Fruit fly (Drosophila melanogaster) whole organism, embryonic: ENCODE measurements around the gene smg.

Source experiments
- Bgb ChIP-seq: fragments of 200-800 bp; sonication (Bioruptor generic); IDR thresholded peaks from 2 replicates; pipeline ENCODE4 v1.3.6; 2022; ENCODE audit warnings: missing biosample characterization, missing genetic modification characterization; ENCODE audit not compliant: partially characterized antibody
- Blimp-1 ChIP-seq: fragments of 200-800 bp; sonication (Bioruptor generic); optimal IDR thresholded peaks from 3 replicates; lab custom pipeline; 2018; ENCODE audit warnings: missing biosample characterization, missing genetic modification characterization, mild to moderate bottlenecking, moderate library complexity, missing genetic modification reagents
- CG10274 ChIP-seq: fragments of 200-800 bp; sonication (Bioruptor generic); optimal IDR thresholded peaks from 3 replicates; lab custom pipeline; 2017; ENCODE audit warnings: missing biosample characterization, mild to moderate bottlenecking, missing genetic modification characterization
- CG10321 ChIP-seq: fragments of 200-800 bp; sonication (Bioruptor generic); IDR thresholded peaks from 2 replicates; pipeline ENCODE4 v1.3.6; 2022; ENCODE audit warnings: missing biosample characterization, missing genetic modification characterization
- CG10366 ChIP-seq: fragments of 200-800 bp; sonication (Bioruptor generic); IDR thresholded peaks from 2 replicates; pipeline ENCODE4 v1.3.6; 2022; ENCODE audit warnings: missing biosample characterization, missing genetic modification characterization
- CG10654 ChIP-seq: fragments of 200-800 bp; sonication (Bioruptor generic); optimal IDR thresholded peaks from 2 replicates; lab custom pipeline; 2016; ENCODE audit warnings: missing biosample characterization, missing genetic modification characterization
- CG17186 ChIP-seq: fragments of 200-800 bp; sonication (Bioruptor generic); optimal IDR thresholded peaks from 3 replicates; lab custom pipeline; 2017; ENCODE audit warnings: missing biosample characterization, missing genetic modification reagents, missing genetic modification characterization
- CG17359 ChIP-seq: fragments of 200-800 bp; sonication (Bioruptor generic); optimal IDR thresholded peaks from 3 replicates; lab custom pipeline; 2018; ENCODE audit warnings: missing biosample characterization, mild to moderate bottlenecking, missing genetic modification characterization, moderate library complexity
- CG17612 ChIP-seq: fragments of 200-800 bp; sonication (Bioruptor generic); IDR thresholded peaks from 2 replicates; pipeline ENCODE4 v1.3.6; 2022; ENCODE audit warnings: missing biosample characterization, missing genetic modification characterization
- CG2199 ChIP-seq: fragments of 200-800 bp; sonication (Bioruptor generic); IDR thresholded peaks from 3 replicates; pipeline ENCODE4 v1.3.6; 2022; ENCODE audit warnings: missing biosample characterization, missing genetic modification characterization
- CG2678 ChIP-seq: fragments of 200-800 bp; sonication (Bioruptor generic); optimal IDR thresholded peaks from 3 replicates; lab custom pipeline; 2019; ENCODE audit warnings: missing biosample characterization, mild to moderate bottlenecking, missing genetic modification characterization, moderate library complexity
- CG3163 ChIP-seq: fragments of 200-800 bp; sonication (Bioruptor generic); optimal IDR thresholded peaks from 3 replicates; lab custom pipeline; 2016; ENCODE audit warnings: missing biosample characterization, missing genetic modification characterization
- CG32772 ChIP-seq: fragments of 200-800 bp; sonication (Bioruptor generic); IDR thresholded peaks from 2 replicates; pipeline ENCODE4 v1.3.6; 2022; ENCODE audit warnings: missing biosample characterization, missing genetic modification characterization
- CG6765 ChIP-seq: fragments of 200-800 bp; sonication (Bioruptor generic); optimal IDR thresholded peaks from 3 replicates; lab custom pipeline; 2017; ENCODE audit warnings: missing biosample characterization, mild to moderate bottlenecking, missing genetic modification characterization
- CG6791 ChIP-seq: fragments of 200-800 bp; sonication (Bioruptor generic); IDR thresholded peaks from 3 replicates; pipeline ENCODE4 v1.3.6; 2022; ENCODE audit warnings: missing biosample characterization, missing genetic modification characterization; ENCODE audit not compliant: partially characterized antibody
- CG6854 ChIP-seq: fragments of 200-800 bp; sonication (Bioruptor generic); optimal IDR thresholded peaks from 3 replicates; lab custom pipeline; 2017; ENCODE audit warnings: missing biosample characterization, mild to moderate bottlenecking, missing genetic modification characterization
- CG7745 ChIP-seq: fragments of 200-800 bp; sonication (Bioruptor generic); optimal IDR thresholded peaks from 2 replicates; lab custom pipeline; 2018; ENCODE audit warnings: missing biosample characterization, mild to moderate bottlenecking, missing genetic modification characterization, moderate library complexity
- CG9437 ChIP-seq: fragments of 200-800 bp; sonication (Bioruptor generic); optimal IDR thresholded peaks from 2 replicates; lab custom pipeline; 2018; ENCODE audit warnings: missing biosample characterization, mild to moderate bottlenecking, missing genetic modification characterization
- CTCF ChIP-seq: fragments of 200-800 bp; sonication (Bioruptor generic); optimal IDR thresholded peaks from 2 replicates; lab custom pipeline; 2017; ENCODE audit warnings: missing biosample characterization, mild to moderate bottlenecking, missing genetic modification characterization, moderate library complexity
- Dbx ChIP-seq: fragments of 200-800 bp; sonication (Bioruptor generic); IDR thresholded peaks from 3 replicates; pipeline ENCODE4 v1.3.6; 2022; ENCODE audit warnings: missing biosample characterization, missing genetic modification characterization
- Dip2 ChIP-seq: fragments of 200-800 bp; sonication (Bioruptor generic); IDR thresholded peaks from 2 replicates; pipeline ENCODE4 v1.3.6; 2022; ENCODE audit warnings: missing biosample characterization, missing genetic modification characterization
- Doc3 ChIP-seq: fragments of 200-800 bp; sonication (Bioruptor generic); IDR thresholded peaks from 3 replicates; pipeline ENCODE4 v1.3.6; 2022; ENCODE audit warnings: missing biosample characterization, missing genetic modification characterization; ENCODE audit not compliant: partially characterized antibody
- ERR ChIP-seq: fragments of 200-800 bp; sonication (Bioruptor generic); optimal IDR thresholded peaks from 2 replicates; lab custom pipeline; 2016; ENCODE audit warnings: missing biosample characterization, missing genetic modification characterization
- Hey ChIP-seq: fragments of 200-800 bp; sonication (Bioruptor generic); optimal IDR thresholded peaks from 3 replicates; lab custom pipeline; 2018; ENCODE audit warnings: missing biosample characterization, mild to moderate bottlenecking, missing genetic modification characterization
- HmgD ChIP-seq: fragments of 200-800 bp; sonication (Bioruptor generic); optimal IDR thresholded peaks from 3 replicates; lab custom pipeline; 2016; ENCODE audit warnings: missing biosample characterization, missing genetic modification characterization
- Hmx ChIP-seq: fragments of 200-800 bp; sonication (Bioruptor generic); optimal IDR thresholded peaks from 2 replicates; lab custom pipeline; 2016; ENCODE audit warnings: missing biosample characterization, missing genetic modification characterization
- Hr51 ChIP-seq, 2 experiments: fragments of 200-800 bp; sonication (Bioruptor generic); optimal IDR thresholded peaks; 2 replicates in 1 of 2; 3 replicates in 1 of 2; lab custom pipeline; 2016 to 2018; ENCODE audit warnings: missing biosample characterization in 2 of 2, missing genetic modification characterization in 2 of 2, mild to moderate bottlenecking in 1 of 2, moderate library complexity in 1 of 2
- Neu2 ChIP-seq: fragments of 200-800 bp; sonication (Bioruptor generic); optimal IDR thresholded peaks from 3 replicates; lab custom pipeline; 2016; ENCODE audit warnings: missing biosample characterization, missing genetic modification characterization, borderline replicate concordance
- Sox102F ChIP-seq: fragments of 200-800 bp; sonication (Bioruptor generic); optimal IDR thresholded peaks from 2 replicates; lab custom pipeline; 2018; ENCODE audit warnings: missing biosample characterization, mild to moderate bottlenecking, missing genetic modification characterization, moderate library complexity
- da ChIP-seq: fragments of 200-800 bp; sonication (Bioruptor generic); optimal IDR thresholded peaks from 2 replicates; lab custom pipeline; 2016; ENCODE audit warnings: missing biosample characterization, missing genetic modification characterization
- eve ChIP-seq, 2 experiments: fragments of >200 bp; optimal IDR thresholded peaks; 2 replicates each; lab custom pipeline; 2017; ENCODE audit warnings: missing biosample characterization in 2 of 2, missing genetic modification characterization in 2 of 2
- gce ChIP-seq: fragments of 200-800 bp; sonication (Bioruptor generic); IDR thresholded peaks from 3 replicates; pipeline ENCODE4 v1.3.6; 2022; ENCODE audit warnings: missing biosample characterization, missing genetic modification characterization
- grau ChIP-seq: fragments of 200-800 bp; optimal IDR thresholded peaks from 3 replicates; lab custom pipeline; 2019; ENCODE audit warnings: missing biosample characterization, mild to moderate bottlenecking, missing genetic modification characterization, moderate library complexity
- gro ChIP-seq: fragments of 200-800 bp; sonication (Bioruptor generic); optimal IDR thresholded peaks from 2 replicates; lab custom pipeline; 2016; ENCODE audit warnings: missing biosample characterization, missing genetic modification characterization
- h ChIP-seq: fragments of >200 bp; optimal IDR thresholded peaks from 2 replicates; lab custom pipeline; 2017
- ham ChIP-seq: fragments of 200-800 bp; sonication (Bioruptor generic); IDR thresholded peaks from 2 replicates; pipeline ENCODE4 v1.3.6; 2022; ENCODE audit warnings: missing biosample characterization, missing genetic modification characterization
- hb ChIP-seq: fragments of 200-800 bp; sonication (Bioruptor generic); IDR thresholded peaks from 3 replicates; pipeline ENCODE4 v1.3.6; 2022; ENCODE audit warnings: missing biosample characterization, missing genetic modification characterization; ENCODE audit not compliant: partially characterized antibody
- lbe ChIP-seq: fragments of 200-800 bp; sonication (Bioruptor generic); optimal IDR thresholded peaks from 2 replicates; lab custom pipeline; 2016; ENCODE audit warnings: missing biosample characterization, mild to moderate bottlenecking, missing genetic modification characterization
- luna ChIP-seq: fragments of 200-800 bp; sonication (Bioruptor generic); optimal IDR thresholded peaks from 2 replicates; lab custom pipeline; 2016; ENCODE audit warnings: missing biosample characterization, missing genetic modification characterization
- mam ChIP-seq: fragments of 200-800 bp; sonication (Bioruptor generic); optimal IDR thresholded peaks from 3 replicates; lab custom pipeline; 2016; ENCODE audit warnings: missing biosample characterization, missing genetic modification characterization
- mld ChIP-seq: fragments of 200-800 bp; sonication (Bioruptor generic); IDR thresholded peaks from 3 replicates; pipeline ENCODE4 v1.3.6; 2022; ENCODE audit warnings: missing biosample characterization, missing genetic modification characterization; ENCODE audit not compliant: partially characterized antibody
- nom ChIP-seq: fragments of 200-800 bp; sonication (Bioruptor generic); optimal IDR thresholded peaks from 2 replicates; lab custom pipeline; 2017; ENCODE audit warnings: missing biosample characterization, missing genetic modification characterization, mild to moderate bottlenecking, moderate library complexity, missing genetic modification reagents
- oc ChIP-seq: fragments of 200-800 bp; sonication (Bioruptor generic); optimal IDR thresholded peaks from 2 replicates; lab custom pipeline; 2018; ENCODE audit warnings: missing biosample characterization, mild to moderate bottlenecking, missing genetic modification characterization, moderate library complexity
- odd ChIP-seq: fragments of 200-800 bp; sonication (Bioruptor generic); optimal IDR thresholded peaks from 2 replicates; lab custom pipeline; 2017; ENCODE audit warnings: missing biosample characterization, mild to moderate bottlenecking, missing genetic modification characterization
- pho ChIP-seq: fragments of 200-800 bp; sonication (Bioruptor generic); optimal IDR thresholded peaks from 2 replicates; lab custom pipeline; 2016; ENCODE audit warnings: missing biosample characterization, missing genetic modification characterization
- pum ChIP-seq: fragments of 200-800 bp; sonication (Bioruptor generic); optimal IDR thresholded peaks from 2 replicates; lab custom pipeline; 2016; ENCODE audit warnings: missing biosample characterization, missing genetic modification characterization
- scrt ChIP-seq: fragments of 200-800 bp; sonication (Bioruptor generic); optimal IDR thresholded peaks from 2 replicates; lab custom pipeline; 2018; ENCODE audit warnings: missing biosample characterization, mild to moderate bottlenecking, missing genetic modification characterization, moderate library complexity
- tio ChIP-seq: fragments of 200-800 bp; sonication (Bioruptor generic); optimal IDR thresholded peaks from 2 replicates; lab custom pipeline; 2017; ENCODE audit warnings: missing biosample characterization, missing genetic modification characterization, inconsistent platforms
- tll ChIP-seq, 2 experiments: fragments of 200-800 bp in 1 of 2; fragments of >200 bp in 1 of 2; sonication (Bioruptor generic) in 1 of 2; optimal IDR thresholded peaks; 2 replicates each; lab custom pipeline; 2017 to 2019; ENCODE audit warnings: missing biosample characterization in 2 of 2, missing genetic modification characterization in 2 of 2, mild to moderate bottlenecking in 1 of 2, moderate library complexity in 1 of 2
- trh ChIP-seq: fragments of 200-800 bp; sonication (Bioruptor generic); optimal IDR thresholded peaks from 2 replicates; lab custom pipeline; 2016; ENCODE audit warnings: missing biosample characterization, missing genetic modification characterization
- tup ChIP-seq: fragments of 200-800 bp; sonication (Bioruptor generic); optimal IDR thresholded peaks from 2 replicates; lab custom pipeline; 2016; ENCODE audit warnings: missing biosample characterization, mild to moderate bottlenecking, missing genetic modification characterization, moderate library complexity
- yki ChIP-seq: fragments of >200 bp; optimal IDR thresholded peaks from 3 replicates; lab custom pipeline; 2018

Gene smg

DNA sequence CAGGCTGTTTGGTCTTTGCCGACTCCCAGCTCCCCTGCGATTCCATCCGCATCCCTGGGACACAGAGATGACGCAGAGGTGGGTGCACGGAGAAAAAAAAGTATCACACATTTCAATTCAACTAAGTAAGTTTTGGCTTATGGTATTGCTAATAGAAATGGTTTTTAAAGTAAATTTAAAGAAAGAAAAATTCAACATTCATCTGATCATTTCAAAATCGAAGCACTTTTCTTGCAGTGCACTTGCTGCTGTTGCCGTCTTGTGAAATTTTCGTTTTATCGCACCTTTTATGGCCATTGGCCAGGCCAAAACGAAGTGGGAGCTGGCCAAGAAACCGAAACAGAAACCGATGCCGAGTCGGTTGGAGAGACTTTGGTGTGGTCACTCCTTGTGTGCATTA is 47.5 kb upstream of the smg start (continued):
- peak in 1 of 2 experiments; percentile 33 for TF ChIP-seq tll (GFP tag; optimal IDR thresholded peaks at IDR 0.05; lab: Kevin White, UChicago)
- TF ChIP-seq oc (tag; lab: Kevin White, UChicago), result no peak
- no peak for TF ChIP-seq Hey (tag; lab: Kevin White, UChicago)
- no peak; the same call in 1 of the 2 replicates for TF ChIP-seq CG10321
- peak; percentile 18 for TF ChIP-seq CG6765
- TF ChIP-seq Hmx (GFP tag; lab: Kevin White, UChicago), result no peak
- no peak for TF ChIP-seq nom (GFP tag; lab: Kevin White, UChicago)
- TF ChIP-seq CG10274, result peak; percentile 68
- TF ChIP-seq CG17612 (GFP tag; lab: Robert Waterston, UW), result no peak
- TF ChIP-seq tup (GFP tag; lab: Kevin White, UChicago), result no peak
- TF ChIP-seq CG2199 (GFP tag; lab: Robert Waterston, UW), result peak; percentile 67; the same call in 1 of the 3 replicates
- TF ChIP-seq CG6791, result no peak
- TF ChIP-seq Sox102F (GFP tag; lab: Kevin White, UChicago), result peak; percentile 55
- no peak for TF ChIP-seq HmgD
- TF ChIP-seq ERR (GFP tag; lab: Kevin White, UChicago), result no peak
- no peak for TF ChIP-seq CTCF (GFP tag; lab: Kevin White, UChicago)
- peak; percentile 10 for TF ChIP-seq CG9437 (GFP tag; lab: Kevin White, UChicago)
- peak; percentile 77 for TF ChIP-seq Blimp-1 (GFP tag; lab: Kevin White, UChicago)
- no peak for TF ChIP-seq tio
- TF ChIP-seq CG2678, result peak; percentile 74
- TF ChIP-seq CG7745 (tag; lab: Kevin White, UChicago), result no peak
- no peak for TF ChIP-seq Hr51 (GFP tag; optimal IDR thresholded peaks at IDR 0.05; lab: Kevin White, UChicago)
- TF ChIP-seq gce (GFP tag; lab: Robert Waterston, UW), result peak; percentile 73; the same call in 1 of the 3 replicates
- TF ChIP-seq da (GFP tag; lab: Kevin White, UChicago), result no peak
- peak; percentile 36 for TF ChIP-seq CG10654
- TF ChIP-seq Dbx (GFP tag; lab: Robert Waterston, UW), result peak; percentile 63; the same call in 2 of the 3 replicates
- peak; percentile 44 for TF ChIP-seq mam
- TF ChIP-seq gro, result no peak
- peak; percentile 78 for TF ChIP-seq CG32772 (GFP tag; lab: Robert Waterston, UW)
- no peak for TF ChIP-seq pho (GFP tag; lab: Kevin White, UChicago)
- no peak for TF ChIP-seq mld (GFP tag; lab: Robert Waterston, UW)
- TF ChIP-seq yki (lab: Kevin White, UChicago), result no peak
- TF ChIP-seq grau (tag; lab: Kevin White, UChicago), result peak; percentile 52
- no peak for TF ChIP-seq h (lab: Kevin White, UChicago)
- no peak for TF ChIP-seq trh
- TF ChIP-seq pum (GFP tag; lab: Kevin White, UChicago), result peak; percentile 56
- TF ChIP-seq luna (GFP tag; lab: Kevin White, UChicago), result no peak
- no peak for TF ChIP-seq CG6854 (GFP tag; lab: Kevin White, UChicago)
- peak in 1 of 2 experiments; percentile 59 for TF ChIP-seq eve (GFP tag; optimal IDR thresholded peaks at IDR 0.05; lab: Kevin White, UChicago)
- TF ChIP-seq CG17186, result no peak
- TF ChIP-seq hb, result no peak
- TF ChIP-seq lbe (GFP tag; lab: Kevin White, UChicago), result peak; percentile 47
- no peak for TF ChIP-seq Bgb (GFP tag; lab: Robert Waterston, UW)
- peak; percentile 71 for TF ChIP-seq CG10366 (GFP tag; lab: Robert Waterston, UW)
- peak; percentile 33 for TF ChIP-seq Neu2 (GFP tag; lab: Kevin White, UChicago)
- TF ChIP-seq CG3163, result peak; percentile 25
- no peak for TF ChIP-seq odd (GFP tag; lab: Kevin White, UChicago)
- peak; percentile 79 for TF ChIP-seq CG17359 (tag; lab: Kevin White, UChicago)
- TF ChIP-seq ham (GFP tag; lab: Robert Waterston, UW), result no peak
- TF ChIP-seq Dip2 (GFP tag; lab: Robert Waterston, UW), result no peak
- TF ChIP-seq Doc3 (GFP tag; lab: Robert Waterston, UW), result no peak
- TF ChIP-seq scrt (GFP tag; lab: Kevin White, UChicago), result peak; percentile 14
